Worm (Caenorhabditis elegans) whole organism, early embryonic: ENCODE data around the gene F07F6.2.

Experiments used
- F13C5.2 ChIP-seq: sonication (generic microtip); optimal IDR thresholded peaks from 2 replicates; lab custom pipeline; 2017; ENCODE audit warnings: mild to moderate bottlenecking, missing genetic modification characterization, inconsistent platforms, missing compliant biosample characterization
- aly-1 ChIP-seq: sonication (generic microtip); optimal IDR thresholded peaks from 2 replicates; lab custom pipeline; 2016; ENCODE audit warnings: missing genetic modification characterization, missing compliant biosample characterization
- ama-1 ChIP-seq: fragments of 150-350 bp; optimal IDR thresholded peaks from 2 replicates; lab custom pipeline; 2014
- ceh-36 ChIP-seq: sonication (generic microtip); optimal IDR thresholded peaks from 2 replicates; lab custom pipeline; 2016; ENCODE audit warnings: missing genetic modification characterization, inconsistent platforms, missing compliant biosample characterization
- flt-1 ChIP-seq: fragments of 200-800 bp; sonication (Bioruptor generic); IDR thresholded peaks from 2 replicates; pipeline ENCODE4 v1.3.6; 2022; ENCODE audit warnings: missing genetic modification characterization, missing compliant biosample characterization
- hmbx-1 ChIP-seq: sonication (generic microtip); optimal IDR thresholded peaks from 2 replicates; lab custom pipeline; 2016; ENCODE audit warnings: mild to moderate bottlenecking, missing genetic modification characterization, missing compliant biosample characterization
- hnd-1 ChIP-seq: sonication (generic microtip); optimal IDR thresholded peaks from 2 replicates; lab custom pipeline; 2016; ENCODE audit warnings: missing genetic modification characterization, missing compliant biosample characterization
- scrt-1 ChIP-seq: fragments of 200-800 bp; sonication (Bioruptor generic); IDR thresholded peaks from 2 replicates; pipeline ENCODE4 v1.3.6; 2022; ENCODE audit warnings: missing genetic modification characterization, missing compliant biosample characterization
- sea-1 ChIP-seq: fragments of 200-800 bp; sonication (Bioruptor generic); conservative IDR thresholded peaks from 2 replicates; pipeline ENCODE4 v1.3.6; 2022; ENCODE audit warnings: missing genetic modification characterization, missing compliant biosample characterization
- tra-4 ChIP-seq: sonication (generic microtip); optimal IDR thresholded peaks from 2 replicates; lab custom pipeline; 2017; ENCODE audit warnings: missing genetic modification characterization, missing compliant biosample characterization

DNA sequence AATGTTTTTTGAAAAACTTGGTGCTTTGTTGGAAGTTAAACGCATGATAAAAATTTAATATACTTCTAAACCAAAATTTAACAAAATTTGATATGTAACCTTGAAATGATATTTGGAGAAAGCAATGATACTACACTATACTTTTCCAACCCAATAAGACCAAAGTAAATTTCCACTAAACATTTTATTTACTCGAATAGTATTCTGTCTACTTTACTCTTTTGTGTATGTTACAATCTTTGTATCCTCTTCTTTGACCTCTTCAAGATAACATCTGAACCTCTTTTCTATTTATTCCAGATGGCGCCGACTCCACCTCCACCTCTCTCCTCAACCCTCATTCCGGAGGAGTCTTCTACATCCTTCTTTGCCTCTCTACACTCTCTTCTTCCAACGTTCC lies 23.5 kb downstream of the F07F6.2 start, which contains the start of gene dhs-5:
- TF ChIP-seq ama-1 (no peak), hmbx-1 (tag; lab: Kevin White, UChicago) (no peak), hnd-1 (tag; lab: Kevin White, UChicago) (no peak), F13C5.2 (tag; lab: Kevin White, UChicago) (no peak), scrt-1 (no peak), tra-4 (tag; lab: Kevin White, UChicago) (no peak), aly-1 (no peak), ceh-36 (tag; lab: Kevin White, UChicago) (no peak), flt-1 (GFP tag; lab: Robert Waterston, UW) (no peak), sea-1 (no peak)
